Worm (Caenorhabditis elegans): ENCODE data around the gene kmo-1.

The kmo-1 gene

ce11 chrV:12075983-12076382, 5.7 kb upstream of the kmo-1 start:
- TF ChIP-seq skn-1 (tag; optimal IDR thresholded peaks at IDR 0.05) (peak; percentile 40), gmeb-1 (tag; optimal IDR thresholded peaks at IDR 0.05) (peak; percentile 20), peb-1 (tag; optimal IDR thresholded peaks at IDR 0.05) (no peak), crh-2 (tag; optimal IDR thresholded peaks at IDR 0.05) (peak; percentile 0), fos-1 (tag; optimal IDR thresholded peaks at IDR 0.05) (peak; percentile 56), lsy-2 (tag; optimal IDR thresholded peaks at IDR 0.05) (no peak)

- TF ChIP-seq aly-2 (tag; optimal IDR thresholded peaks at IDR 0.05) = no peak
- TF ChIP-seq unc-62 (GFP tag; optimal IDR thresholded peaks at IDR 0.05) = no peak
- no peak for TF ChIP-seq ama-1 (optimal IDR thresholded peaks at IDR 0.05)
These were observed 4.6 kb upstream of the kmo-1 start, which contains the start of gene R07B7.6 for ce11 chrV:12074886-12075285. R07B7.6 (minus strand) TSS chrV:12074986.

- peak; percentile 43 for TF ChIP-seq crh-2 (tag; optimal IDR thresholded peaks at IDR 0.05)
- peak; percentile 44 for TF ChIP-seq nhr-25 (tag; optimal IDR thresholded peaks at IDR 0.05)
- peak; percentile 29 for TF ChIP-seq sma-3 (GFP tag; optimal IDR thresholded peaks at IDR 0.05)
- no peak for TF ChIP-seq nhr-11 (tag; optimal IDR thresholded peaks at IDR 0.05)
- TF ChIP-seq lin-11 (tag; optimal IDR thresholded peaks at IDR 0.05) = no peak
- peak; percentile 54 for TF ChIP-seq nhr-21 (tag; optimal IDR thresholded peaks at IDR 0.05)
- TF ChIP-seq blmp-1 (tag; optimal IDR thresholded peaks at IDR 0.05; ENCODE audit: insufficient read depth) = peak; percentile 43
- TF ChIP-seq nhr-12 (tag; optimal IDR thresholded peaks at IDR 0.05) = no peak
- no peak for TF ChIP-seq elt-1 (tag; optimal IDR thresholded peaks at IDR 0.05)
- no peak for TF ChIP-seq Y55F3AM.14 (GFP tag; optimal IDR thresholded peaks at IDR 0.05)
- TF ChIP-seq C34F6.9 (tag; optimal IDR thresholded peaks at IDR 0.05) = no peak
- peak; percentile 27 to 34 for TF ChIP-seq mdl-1 (tag; optimal IDR thresholded peaks at IDR 0.05)
- no peak for TF ChIP-seq lin-13 (GFP tag; optimal IDR thresholded peaks at IDR 0.05)
- TF ChIP-seq nhr-6 (tag; optimal IDR thresholded peaks at IDR 0.05) = no peak
- peak; percentile 60 for TF ChIP-seq sma-9 (GFP tag; optimal IDR thresholded peaks at IDR 0.05)
- TF ChIP-seq sma-9 (tag; optimal IDR thresholded peaks at IDR 0.05) = no peak
- peak; percentile 33 for TF ChIP-seq fos-1 (tag; optimal IDR thresholded peaks at IDR 0.05)
- TF ChIP-seq nhr-129 (tag; optimal IDR thresholded peaks at IDR 0.05) = peak; percentile 34
- TF ChIP-seq ceh-82 (tag; optimal IDR thresholded peaks at IDR 0.05) = no peak
- no peak for TF ChIP-seq mbf-1 (tag; optimal IDR thresholded peaks at IDR 0.05)
These were observed 1.2 kb upstream of the kmo-1 start for ce11 chrV:12071483-12071882.

ce11 chrV:12068437-12068836, 1.9 kb downstream of the kmo-1 start, which contains the start of gene kmo-2:
kmo-2 (minus strand) TSS chrV:12068537.
- TF ChIP-seq nhr-237 (tag; optimal IDR thresholded peaks at IDR 0.05) (no peak), C34F6.9 (tag; optimal IDR thresholded peaks at IDR 0.05) (no peak), lin-13 (GFP tag; optimal IDR thresholded peaks at IDR 0.05) (no peak), nhr-11 (tag; optimal IDR thresholded peaks at IDR 0.05) (no peak), ceh-82 (tag; optimal IDR thresholded peaks at IDR 0.05) (no peak), blmp-1 (tag; optimal IDR thresholded peaks at IDR 0.05; ENCODE audit: insufficient read depth) (no peak), nhr-77 (tag; optimal IDR thresholded peaks at IDR 0.05) (no peak), unc-62 (GFP tag; optimal IDR thresholded peaks at IDR 0.05) (no peak), egl-27 (tag; optimal IDR thresholded peaks at IDR 0.05) (no peak), nhr-25 (tag; optimal IDR thresholded peaks at IDR 0.05) (no peak), lsy-2 (tag; optimal IDR thresholded peaks at IDR 0.05) (no peak), snpc-4 (tag; optimal IDR thresholded peaks at IDR 0.05) (no peak)

- TF ChIP-seq R02D3.7 (tag; optimal IDR thresholded peaks at IDR 0.05) (no peak), lin-11 (tag; optimal IDR thresholded peaks at IDR 0.05) (no peak), ama-1 (optimal IDR thresholded peaks at IDR 0.05) (no peak), nhr-11 (tag; optimal IDR thresholded peaks at IDR 0.05) (no peak), lsy-2 (tag; optimal IDR thresholded peaks at IDR 0.05) (peak in 1 of 2 experiments; percentile 59), egl-27 (tag; optimal IDR thresholded peaks at IDR 0.05) (no peak), nhr-21 (tag; optimal IDR thresholded peaks at IDR 0.05) (no peak), nhr-25 (tag; optimal IDR thresholded peaks at IDR 0.05) (no peak), skn-1 (tag; optimal IDR thresholded peaks at IDR 0.05) (no peak), peb-1 (tag; optimal IDR thresholded peaks at IDR 0.05) (no peak), snpc-4 (tag; optimal IDR thresholded peaks at IDR 0.05) (no peak), Y55F3AM.14 (GFP tag; optimal IDR thresholded peaks at IDR 0.05) (no peak), elt-3 (tag; optimal IDR thresholded peaks at IDR 0.05) (no peak), ztf-11 (tag; optimal IDR thresholded peaks at IDR 0.05) (no peak), ztf-1 (GFP tag; conservative IDR thresholded peaks at IDR 0.05) (no peak), lin-13 (GFP tag; optimal IDR thresholded peaks at IDR 0.05) (peak; percentile 42), ceh-82 (tag; optimal IDR thresholded peaks at IDR 0.05) (no peak), nhr-12 (tag; optimal IDR thresholded peaks at IDR 0.05) (no peak), elt-1 (tag; optimal IDR thresholded peaks at IDR 0.05) (no peak), sma-3 (GFP tag; optimal IDR thresholded peaks at IDR 0.05) (peak; percentile 1), mbf-1 (tag; optimal IDR thresholded peaks at IDR 0.05) (no peak), mab-5 (tag; optimal IDR thresholded peaks at IDR 0.05) (no peak), alr-1 (tag; optimal IDR thresholded peaks at IDR 0.05) (no peak), nhr-77 (tag; optimal IDR thresholded peaks at IDR 0.05) (no peak), mdl-1 (tag; optimal IDR thresholded peaks at IDR 0.05) (no peak), unc-62 (GFP tag; optimal IDR thresholded peaks at IDR 0.05) (no peak), nhr-6 (tag; optimal IDR thresholded peaks at IDR 0.05) (no peak), crh-2 (tag; optimal IDR thresholded peaks at IDR 0.05) (no peak), ceh-16 (tag; optimal IDR thresholded peaks at IDR 0.05) (no peak), nhr-23 (tag; optimal IDR thresholded peaks at IDR 0.05) (no peak), unc-55 (GFP tag; optimal IDR thresholded peaks at IDR 0.05) (peak; percentile 43), unc-39 (tag; optimal IDR thresholded peaks at IDR 0.05) (no peak), nhr-10 (tag; optimal IDR thresholded peaks at IDR 0.05) (no peak), sem-4 (tag; optimal IDR thresholded peaks at IDR 0.05) (no peak)
These were observed 4.5 kb downstream of the kmo-1 start for ce11 chrV:12065859-12066258.
